Worm (Caenorhabditis elegans) whole organism, L4 larva: Measurements from ENCODE around the gene dph-3.

Experiments
- F37D6.2 ChIP-seq: sonication (generic microtip); optimal IDR thresholded peaks from 2 replicates; lab custom pipeline; 2016; ENCODE audit warnings: mild to moderate bottlenecking, missing genetic modification characterization, missing compliant biosample characterization
- T26A8.4 ChIP-seq: fragments of 200-800 bp; sonication (Bioruptor generic); IDR thresholded peaks from 2 replicates; pipeline ENCODE4 v1.3.6; 2022; ENCODE audit warnings: missing genetic modification characterization, missing compliant biosample characterization
- Y105C5A.15 ChIP-seq: fragments of 200-800 bp; sonication (Bioruptor generic); IDR thresholded peaks from 2 replicates; pipeline ENCODE4 v1.3.6; 2022; ENCODE audit warnings: missing genetic modification characterization, missing compliant biosample characterization
- Y5F2A.4 ChIP-seq: fragments of 200-800 bp; sonication (Bioruptor generic); optimal IDR thresholded peaks from 2 replicates; lab custom pipeline; 2018; ENCODE audit warnings: mild to moderate bottlenecking, missing genetic modification characterization, missing compliant biosample characterization
- ZK337.2 ChIP-seq: fragments of 200-800 bp; sonication (Bioruptor generic); IDR thresholded peaks from 2 replicates; pipeline ENCODE4 v1.3.6; 2022; ENCODE audit warnings: missing genetic modification reagents, missing genetic modification characterization, missing compliant biosample characterization
- ZK546.5 ChIP-seq, 2 experiments: sonication (generic microtip); optimal IDR thresholded peaks; 2 replicates each; lab custom pipeline; 2017; ENCODE audit warnings: missing biosample characterization in 2 of 2, missing genetic modification characterization in 2 of 2
- aha-1 ChIP-seq: fragments of 150-350 bp; peaks from one replicate; lab custom pipeline; 2014; ENCODE audit warnings: missing biosample characterization, missing genetic modification characterization
- arid-1 ChIP-seq: fragments of 200-800 bp; sonication (Bioruptor generic); conservative IDR thresholded peaks from 2 replicates; pipeline ENCODE4 v1.3.6; 2022; ENCODE audit warnings: missing genetic modification reagents, missing genetic modification characterization, missing compliant biosample characterization
- attf-4 ChIP-seq: sonication (generic microtip); optimal IDR thresholded peaks from 3 replicates; lab custom pipeline; 2017; ENCODE audit warnings: missing biosample characterization, missing genetic modification characterization
- ceh-20 ChIP-seq: fragments of 200-800 bp; sonication (Bioruptor generic); IDR thresholded peaks from 2 replicates; pipeline ENCODE4 v1.3.6; 2022; ENCODE audit warnings: missing genetic modification reagents, missing genetic modification characterization, missing compliant biosample characterization
- ceh-62 ChIP-seq: sonication (generic microtip); optimal IDR thresholded peaks from 2 replicates; lab custom pipeline; 2017; ENCODE audit warnings: missing biosample characterization, missing genetic modification characterization
- cey-2 ChIP-seq: sonication (generic microtip); optimal IDR thresholded peaks from 3 replicates; lab custom pipeline; 2017; ENCODE audit warnings: missing genetic modification characterization, mild to moderate bottlenecking, missing compliant biosample characterization, antibody characterized with exemption, borderline replicate concordance; ENCODE audit not compliant: insufficient read depth
- ctbp-1 ChIP-seq: fragments of 200-800 bp; sonication (Bioruptor generic); IDR thresholded peaks from 2 replicates; pipeline ENCODE4 v1.3.6; 2022; ENCODE audit warnings: missing genetic modification reagents, missing genetic modification characterization, missing compliant biosample characterization
- daf-16 ChIP-seq, 3 experiments: sonication (generic microtip); optimal IDR thresholded peaks; 2 replicates each; lab custom pipeline; 2016 to 2017; ENCODE audit warnings: missing genetic modification characterization in 3 of 3, missing genetic modification reagents in 3 of 3, mild to moderate bottlenecking in 2 of 3, missing compliant biosample characterization in 2 of 3, missing biosample characterization in 1 of 3, moderate library complexity in 1 of 3
- dmd-6 ChIP-seq: fragments of 200-800 bp; sonication (Bioruptor generic); IDR thresholded peaks from 2 replicates; pipeline ENCODE4 v1.3.6; 2022; ENCODE audit warnings: missing genetic modification reagents, missing genetic modification characterization, missing compliant biosample characterization
- dmd-8 ChIP-seq: fragments of 200-800 bp; sonication (Bioruptor generic); IDR thresholded peaks from 2 replicates; pipeline ENCODE4 v1.3.6; 2022; ENCODE audit warnings: missing genetic modification characterization, missing compliant biosample characterization
- dmd-9 ChIP-seq: fragments of 200-800 bp; sonication (Bioruptor generic); IDR thresholded peaks from 2 replicates; pipeline ENCODE4 v1.3.6; 2022; ENCODE audit warnings: missing genetic modification reagents, missing genetic modification characterization, missing compliant biosample characterization
- dve-1 ChIP-seq: sonication (generic microtip); optimal IDR thresholded peaks from 2 replicates; lab custom pipeline; 2017; ENCODE audit warnings: antibody characterized with exemption, mild to moderate bottlenecking, missing genetic modification characterization, missing compliant biosample characterization; ENCODE audit not compliant: insufficient read depth
- gei-8 ChIP-seq: fragments of 200-800 bp; sonication (Bioruptor generic); optimal IDR thresholded peaks from 2 replicates; lab custom pipeline; 2018; ENCODE audit warnings: mild to moderate bottlenecking, missing genetic modification characterization, missing compliant biosample characterization
- hlh-11 ChIP-seq: fragments of 200-800 bp; sonication (Bioruptor generic); optimal IDR thresholded peaks from 2 replicates; lab custom pipeline; 2018; ENCODE audit warnings: mild to moderate bottlenecking, missing genetic modification characterization, missing compliant biosample characterization
- hlh-30 ChIP-seq: sonication (generic microtip); optimal IDR thresholded peaks from 2 replicates; lab custom pipeline; 2017; ENCODE audit warnings: antibody characterized with exemption, mild to moderate bottlenecking, missing genetic modification characterization, missing compliant biosample characterization; ENCODE audit not compliant: insufficient read depth
- lsy-2 ChIP-seq, 2 experiments: fragments of 150-350 bp in 1 of 2; sonication (generic microtip) in 1 of 2; optimal IDR thresholded peaks; 2 replicates each; lab custom pipeline; 2014 to 2017; ENCODE audit warnings: missing biosample characterization in 2 of 2, missing genetic modification characterization in 2 of 2
- mdl-1 ChIP-seq, 2 experiments: fragments of 150-350 bp in 1 of 2; sonication (generic microtip) in 1 of 2; optimal IDR thresholded peaks; 2 replicates each; lab custom pipeline; 2014 to 2017; ENCODE audit warnings: missing biosample characterization in 2 of 2, missing genetic modification characterization in 2 of 2
- mep-1 ChIP-seq: fragments of 150-350 bp; sonication (generic microtip); optimal IDR thresholded peaks from 3 replicates; lab custom pipeline; 2014; ENCODE audit warnings: missing biosample characterization, missing genetic modification characterization
- mes-2 ChIP-seq: sonication (generic microtip); optimal IDR thresholded peaks from 2 replicates; lab custom pipeline; 2016; ENCODE audit warnings: missing genotype, mild to moderate bottlenecking, missing genetic modification characterization, missing compliant biosample characterization; ENCODE audit not compliant: poor library complexity, severe bottlenecking
- mxl-2 ChIP-seq: fragments of 200-800 bp; sonication (Bioruptor generic); conservative IDR thresholded peaks from 2 replicates; pipeline ENCODE4 v1.3.6; 2022; ENCODE audit warnings: missing genetic modification reagents, missing genetic modification characterization, missing compliant biosample characterization
- mxl-3 ChIP-seq: fragments of 200-800 bp; sonication (Bioruptor generic); optimal IDR thresholded peaks from 2 replicates; lab custom pipeline; 2018; ENCODE audit warnings: mild to moderate bottlenecking, missing genetic modification characterization, missing compliant biosample characterization
- nhr-10 ChIP-seq: fragments of 150-350 bp; optimal IDR thresholded peaks from 2 replicates; lab custom pipeline; 2014; ENCODE audit warnings: missing biosample characterization, missing genetic modification characterization
- nhr-25 ChIP-seq: sonication (generic microtip); optimal IDR thresholded peaks from 2 replicates; lab custom pipeline; 2017; ENCODE audit warnings: missing genetic modification characterization, mild to moderate bottlenecking, missing compliant biosample characterization, antibody characterized with exemption, moderate library complexity, borderline replicate concordance; ENCODE audit not compliant: insufficient read depth
- nhr-28 ChIP-seq: fragments of 150-350 bp; optimal IDR thresholded peaks from 2 replicates; lab custom pipeline; 2014; ENCODE audit warnings: missing biosample characterization, missing genetic modification characterization
- nhr-42 ChIP-seq: fragments of 200-800 bp; sonication (Bioruptor generic); IDR thresholded peaks from 2 replicates; pipeline ENCODE4 v1.3.6; 2022; ENCODE audit warnings: missing genetic modification characterization, missing compliant biosample characterization
- nhr-48 ChIP-seq: sonication (generic microtip); optimal IDR thresholded peaks from 2 replicates; lab custom pipeline; 2016; ENCODE audit warnings: mild to moderate bottlenecking, missing genetic modification characterization, missing compliant biosample characterization
- pqm-1 ChIP-seq: sonication (generic microtip); optimal IDR thresholded peaks from 2 replicates; lab custom pipeline; 2017; ENCODE audit warnings: missing biosample characterization, missing genetic modification characterization
- snpc-1.2 ChIP-seq: fragments of 200-800 bp; sonication (Bioruptor generic); IDR thresholded peaks from 2 replicates; pipeline ENCODE4 v1.3.6; 2022; ENCODE audit warnings: missing genetic modification reagents, missing genetic modification characterization, missing compliant biosample characterization
- spr-3 ChIP-seq: fragments of 200-800 bp; sonication (Bioruptor generic); optimal IDR thresholded peaks from 2 replicates; lab custom pipeline; 2018; ENCODE audit warnings: mild to moderate bottlenecking, missing genetic modification characterization, missing compliant biosample characterization
- unc-62 ChIP-seq, 3 experiments: fragments of 150-350 bp in 1 of 3; sonication (generic microtip); optimal IDR thresholded peaks in 2 of 3; peaks in 1 of 3; 1 replicate in 1 of 3; 2 replicates in 2 of 3; lab custom pipeline; 2014 to 2017; ENCODE audit warnings: missing biosample characterization in 3 of 3, missing genetic modification characterization in 3 of 3, missing genetic modification reagents in 3 of 3, missing genotype in 1 of 3
- zfp-3 ChIP-seq: fragments of 200-800 bp; sonication (Bioruptor generic); conservative IDR thresholded peaks from 2 replicates; pipeline ENCODE4 v1.3.6; 2022; ENCODE audit warnings: missing genetic modification reagents, missing genetic modification characterization, missing compliant biosample characterization

The dph-3 gene

DNA sequence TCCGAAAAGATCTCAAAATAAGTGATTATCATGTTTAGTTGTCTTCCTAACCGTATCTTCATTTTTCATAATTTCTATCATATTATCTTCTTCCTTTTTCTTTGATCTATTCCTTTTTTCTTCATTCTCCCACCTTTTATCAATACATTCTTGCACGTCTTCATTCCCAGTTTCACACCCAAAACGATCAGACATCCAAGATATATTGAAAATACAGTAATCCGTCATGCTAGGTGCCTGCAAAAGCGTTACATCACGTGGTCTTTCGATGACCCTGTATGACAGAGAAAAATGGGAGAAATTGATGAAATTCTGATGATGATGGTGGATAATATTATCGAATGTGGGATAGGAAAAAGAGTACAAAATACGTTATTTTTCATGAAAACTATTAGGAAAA lies 34.5 kb upstream of the dph-3 start:
- peak; percentile 71 for TF ChIP-seq hlh-30 (tag; lab: Kevin White, UChicago)
- peak; percentile 97 for TF ChIP-seq aha-1 (tag; lab: Kevin White, UChicago)
- TF ChIP-seq mxl-3 (GFP tag; lab: Kevin White, UChicago): peak; percentile 7
- peak; percentile 73 for TF ChIP-seq hlh-11 (tag; lab: Kevin White, UChicago)
- TF ChIP-seq nhr-48 (tag; lab: Kevin White, UChicago): peak; percentile 32
- no peak for TF ChIP-seq nhr-25 (tag; lab: Kevin White, UChicago)
- peak; percentile 53 for TF ChIP-seq cey-2
- no peak for TF ChIP-seq nhr-42 (GFP tag; lab: Robert Waterston, UW)
- peak in 1 of 2 experiments; percentile 80 for TF ChIP-seq mdl-1 (tag; optimal IDR thresholded peaks at IDR 0.05; lab: Kevin White, UChicago)
- TF ChIP-seq Y5F2A.4 (GFP tag; lab: Kevin White, UChicago): no peak
- peak in 1 of 2 experiments; percentile 82 for TF ChIP-seq lsy-2 (tag; optimal IDR thresholded peaks at IDR 0.05; lab: Kevin White, UChicago)
- TF ChIP-seq gei-8 (GFP tag; lab: Kevin White, UChicago): peak; percentile 38
- peak; percentile 59 for TF ChIP-seq dmd-6
- peak; percentile 82 for TF ChIP-seq nhr-28 (tag; lab: Kevin White, UChicago)
- TF ChIP-seq unc-62 (GFP tag; optimal IDR thresholded peaks at IDR 0.05 in 1 of 2; lab: Kevin White, UChicago): peak in 1 of 2 experiments; percentile 66
- no peak for TF ChIP-seq unc-62 (tag; optimal IDR thresholded peaks at IDR 0.05; lab: Kevin White, UChicago)

DNA sequence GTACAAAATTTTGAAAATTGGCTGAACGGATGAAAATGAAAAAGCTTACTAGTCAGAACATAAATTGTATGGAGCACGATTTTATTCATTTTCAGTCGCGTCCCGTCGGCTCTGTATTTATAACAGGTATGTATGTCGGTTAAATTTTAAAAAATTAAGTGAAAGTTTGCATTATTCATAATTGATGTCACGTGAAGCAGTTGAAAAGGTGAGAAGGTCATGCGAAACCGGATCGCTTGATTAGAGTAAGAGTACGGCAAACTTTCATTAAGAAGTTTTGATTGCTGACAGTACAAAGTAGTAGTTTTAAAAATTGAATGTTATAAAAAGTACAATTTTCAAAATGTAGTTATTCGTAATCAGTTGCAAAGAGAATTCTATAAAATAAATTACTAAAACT lies 33.7 kb upstream of the dph-3 start:
- no peak for TF ChIP-seq F37D6.2 (tag; lab: Kevin White, UChicago)
- no peak for TF ChIP-seq mep-1 (tag; lab: Kevin White, UChicago)
- TF ChIP-seq ZK337.2 (GFP tag; lab: Robert Waterston, UW): no peak
- TF ChIP-seq aha-1 (tag; lab: Kevin White, UChicago): no peak
- peak in 1 of 2 experiments; percentile 84 for TF ChIP-seq unc-62 (GFP tag; optimal IDR thresholded peaks at IDR 0.05 in 1 of 2; lab: Kevin White, UChicago)
- no peak for TF ChIP-seq unc-62 (tag; optimal IDR thresholded peaks at IDR 0.05; lab: Kevin White, UChicago)
- TF ChIP-seq, all 104 proteins: peak for 1

DNA sequence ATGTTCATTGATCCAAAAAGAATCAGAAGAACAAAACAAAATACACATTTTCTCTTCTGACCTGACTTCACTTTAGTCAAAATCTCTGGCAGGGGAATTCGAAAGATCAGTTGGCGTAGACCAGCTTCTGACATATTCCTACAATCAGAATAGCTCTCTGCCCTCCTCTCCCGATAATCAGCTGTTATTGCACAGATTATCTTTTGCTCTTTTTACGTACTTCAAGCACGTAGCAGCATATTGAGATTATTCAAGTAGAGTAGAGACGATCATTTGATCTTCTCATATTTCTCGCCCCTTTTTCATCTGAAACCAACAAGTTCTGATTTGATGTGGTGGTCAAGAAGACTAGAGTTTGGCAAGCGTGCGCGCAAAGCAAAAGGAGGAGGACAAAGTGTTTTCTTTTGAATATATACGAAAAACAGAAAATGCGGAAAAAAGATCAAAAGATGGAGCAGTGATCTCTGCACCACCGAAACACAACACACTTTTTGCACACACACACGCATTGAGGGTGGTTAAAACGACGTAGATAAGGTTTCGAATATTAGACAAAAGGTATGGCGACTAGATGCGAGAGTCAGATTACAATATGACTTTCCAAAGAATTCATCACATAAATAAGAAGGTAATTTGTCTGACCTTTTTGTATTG lies 33.1 kb upstream of the dph-3 start:
- TF ChIP-seq mdl-1 (tag; optimal IDR thresholded peaks at IDR 0.05; lab: Kevin White, UChicago): peak in 1 of 2 experiments; percentile 22
- TF ChIP-seq snpc-1.2 (GFP tag; lab: Robert Waterston, UW): no peak
- peak; percentile 7 for TF ChIP-seq mes-2 (tag; lab: Kevin White, UChicago)
- TF ChIP-seq aha-1 (tag; lab: Kevin White, UChicago): peak; percentile 77
- TF ChIP-seq cey-2: no peak
- no peak for TF ChIP-seq ceh-20 (GFP tag; lab: Robert Waterston, UW)
- TF ChIP-seq ZK546.5 (tag; optimal IDR thresholded peaks at IDR 0.05; lab: Kevin White, UChicago): no peak
- TF ChIP-seq mep-1 (tag; lab: Kevin White, UChicago): peak; percentile 2
- no peak for TF ChIP-seq ceh-62 (tag; lab: Kevin White, UChicago)
- TF ChIP-seq zfp-3 (GFP tag; lab: Robert Waterston, UW): 0 out of 2 replicates have a peak, but pooled peaks have one; percentile 16
- TF ChIP-seq unc-62 (GFP tag; optimal IDR thresholded peaks at IDR 0.05 in 1 of 2; lab: Kevin White, UChicago): peak in 1 of 2 experiments; percentile 94
- TF ChIP-seq unc-62 (tag; optimal IDR thresholded peaks at IDR 0.05; lab: Kevin White, UChicago): no peak
- TF ChIP-seq Y105C5A.15 (GFP tag; lab: Robert Waterston, UW): no peak
- no peak for TF ChIP-seq arid-1
- TF ChIP-seq nhr-28 (tag; lab: Kevin White, UChicago): peak; percentile 4
- TF ChIP-seq nhr-10 (tag; lab: Kevin White, UChicago): peak; percentile 3
- no peak for TF ChIP-seq attf-4 (tag; lab: Kevin White, UChicago)
- TF ChIP-seq dmd-9 (GFP tag; lab: Robert Waterston, UW): 0 out of 2 replicates have a peak, but pooled peaks have one; percentile 9
- no peak for TF ChIP-seq lsy-2 (tag; optimal IDR thresholded peaks at IDR 0.05; lab: Kevin White, UChicago)
- TF ChIP-seq T26A8.4: no peak
- TF ChIP-seq spr-3: no peak
- peak; percentile 56 for TF ChIP-seq dve-1 (tag; lab: Kevin White, UChicago)
- no peak for TF ChIP-seq mxl-2 (GFP tag; lab: Robert Waterston, UW)
- no peak for TF ChIP-seq daf-16 (GFP tag; optimal IDR thresholded peaks at IDR 0.05; lab: Kevin White, UChicago)
- peak; percentile 61 for TF ChIP-seq daf-16 (tag; optimal IDR thresholded peaks at IDR 0.05; lab: Kevin White, UChicago)
- peak; percentile 1 for TF ChIP-seq mxl-3 (GFP tag; lab: Kevin White, UChicago)
- TF ChIP-seq pqm-1 (tag; lab: Kevin White, UChicago): peak; percentile 25
- peak; percentile 27 for TF ChIP-seq hlh-11 (tag; lab: Kevin White, UChicago)
- TF ChIP-seq ctbp-1 (GFP tag; lab: Robert Waterston, UW): 0 out of 2 replicates have a peak, but pooled peaks have one; percentile 53
- no peak for TF ChIP-seq dmd-8
